Worm (Caenorhabditis elegans) whole organism, early embryonic: ENCODE data around the gene shw-3.

Experiments
- B0310.2 ChIP-seq: sonication (generic microtip); optimal IDR thresholded peaks from 2 replicates; lab custom pipeline; 2016; ENCODE audit warnings: mild to moderate bottlenecking, missing genetic modification characterization, missing compliant biosample characterization
- hmbx-1 ChIP-seq: sonication (generic microtip); optimal IDR thresholded peaks from 2 replicates; lab custom pipeline; 2016; ENCODE audit warnings: mild to moderate bottlenecking, missing genetic modification characterization, missing compliant biosample characterization
- pes-1 ChIP-seq: fragments of 200-800 bp; sonication (Bioruptor generic); IDR thresholded peaks from 2 replicates; pipeline ENCODE4 v1.3.6; 2022; ENCODE audit warnings: missing genetic modification reagents, missing genetic modification characterization, missing compliant biosample characterization

The shw-3 gene

DNA sequence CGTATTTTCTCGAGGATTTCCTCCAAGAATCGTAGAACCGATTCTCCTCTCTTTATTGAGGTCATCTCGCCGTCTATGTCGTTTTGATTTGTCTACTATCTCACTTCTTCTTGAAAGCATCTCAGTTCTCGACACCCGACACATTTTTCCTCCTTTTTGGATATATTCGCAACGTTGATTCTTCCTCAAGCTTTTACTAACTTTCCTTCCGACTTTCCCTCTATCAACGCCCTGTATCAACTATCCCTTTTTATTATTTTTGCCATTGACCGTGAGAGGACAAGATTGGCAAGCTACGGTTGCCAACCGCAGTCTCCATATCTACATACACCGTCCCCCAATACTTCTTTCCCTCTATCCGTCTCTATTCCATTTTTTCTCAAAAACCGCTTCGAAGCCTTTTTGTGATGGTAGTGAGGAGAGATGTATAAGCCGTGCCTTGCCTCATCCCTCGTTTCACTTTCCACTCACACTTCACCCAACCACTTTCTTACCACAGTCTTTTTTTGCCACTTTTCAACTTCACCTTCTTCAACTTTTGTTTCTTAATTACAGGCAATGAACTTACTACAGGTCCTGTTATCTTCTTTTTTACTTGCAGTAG is 57.9 kb downstream of the shw-3 start, which contains the start of gene T16G1.2:
TSS of gene T16G1.2 (plus strand) at position 554 of the 604 bp plus-strand sequence.
- TF ChIP-seq hmbx-1 (no peak), pes-1 (GFP tag; lab: Robert Waterston, UW) (no peak)

DNA sequence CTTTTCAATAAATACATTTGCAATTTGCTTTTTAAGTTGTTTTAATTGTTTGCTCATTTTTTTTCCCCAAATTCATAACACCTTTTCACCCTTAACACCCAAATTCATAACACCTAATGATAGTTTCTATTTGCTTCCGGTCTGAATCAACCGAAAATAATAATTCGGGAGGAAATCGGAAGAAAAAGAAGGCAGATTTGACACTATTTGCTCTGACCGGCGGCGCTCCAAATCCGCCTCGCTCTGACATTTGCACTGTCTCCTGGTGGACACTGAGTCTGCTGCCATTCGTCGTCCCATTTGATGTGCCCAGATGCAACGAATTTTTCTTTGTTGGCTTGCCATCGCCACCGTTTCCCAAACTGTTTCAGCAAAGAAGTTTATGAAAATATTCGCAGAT is 62.8 kb downstream of the shw-3 start, which contains the start of gene pqn-67:
TSS of gene pqn-67 (plus strand) at position 301 of the 400 bp plus-strand sequence.
- TF ChIP-seq B0310.2 (tag; lab: Kevin White, UChicago), result no peak
